Fruit fly (Drosophila melanogaster) whole organism, embryonic: ENCODE measurements around the gene CG42404.

Source experiments
- Asciz ChIP-seq: fragments of 200-800 bp; sonication (Bioruptor generic); optimal IDR thresholded peaks from 2 replicates; lab custom pipeline; 2017; ENCODE audit warnings: missing biosample characterization, mild to moderate bottlenecking, missing genetic modification characterization, missing genetic modification reagents
- CG10366 ChIP-seq: fragments of 200-800 bp; sonication (Bioruptor generic); IDR thresholded peaks from 2 replicates; pipeline ENCODE4 v1.3.6; 2022; ENCODE audit warnings: missing biosample characterization, missing genetic modification characterization
- CG10543 ChIP-seq: fragments of 200-800 bp; sonication (Bioruptor generic); optimal IDR thresholded peaks from 3 replicates; lab custom pipeline; 2017; ENCODE audit warnings: missing biosample characterization, mild to moderate bottlenecking, missing genetic modification characterization, moderate library complexity
- CG10565 ChIP-seq: fragments of 200-800 bp; sonication (Bioruptor generic); optimal IDR thresholded peaks from 3 replicates; lab custom pipeline; 2016; ENCODE audit warnings: missing biosample characterization, mild to moderate bottlenecking, missing genetic modification characterization
- CG12155 ChIP-seq: fragments of 200-800 bp; sonication (Bioruptor generic); optimal IDR thresholded peaks from 3 replicates; lab custom pipeline; 2016; ENCODE audit warnings: missing biosample characterization, missing genetic modification characterization
- CG12219 ChIP-seq: fragments of 200-800 bp; sonication (Bioruptor generic); optimal IDR thresholded peaks from 3 replicates; lab custom pipeline; 2018; ENCODE audit warnings: missing biosample characterization, mild to moderate bottlenecking, missing genetic modification characterization
- CG12299 ChIP-seq: fragments of 200-800 bp; sonication (Bioruptor generic); optimal IDR thresholded peaks from 2 replicates; lab custom pipeline; 2018; ENCODE audit warnings: missing biosample characterization, mild to moderate bottlenecking, missing genetic modification characterization
- CG12769 ChIP-seq: fragments of 200-800 bp; sonication (Bioruptor generic); optimal IDR thresholded peaks from 2 replicates; lab custom pipeline; 2019; ENCODE audit warnings: missing biosample characterization, mild to moderate bottlenecking, missing genetic modification characterization, moderate library complexity
- CG14860 ChIP-seq: fragments of 200-800 bp; sonication (Bioruptor generic); IDR thresholded peaks from 3 replicates; pipeline ENCODE4 v1.3.6; 2022; ENCODE audit warnings: missing biosample characterization, missing genetic modification characterization; ENCODE audit not compliant: partially characterized antibody
- CG1529 ChIP-seq: fragments of 200-800 bp; sonication (Bioruptor generic); optimal IDR thresholded peaks from 3 replicates; lab custom pipeline; 2018; ENCODE audit warnings: missing biosample characterization, missing genetic modification characterization
- CG18476 ChIP-seq: fragments of 200-800 bp; sonication (Bioruptor generic); optimal IDR thresholded peaks from 2 replicates; lab custom pipeline; 2016; ENCODE audit warnings: missing biosample characterization, mild to moderate bottlenecking, missing genetic modification characterization
- CG18599 ChIP-seq: fragments of 200-800 bp; sonication (Bioruptor generic); optimal IDR thresholded peaks from 3 replicates; lab custom pipeline; 2017; ENCODE audit warnings: missing biosample characterization, missing genetic modification characterization, mild to moderate bottlenecking, moderate library complexity, missing genetic modification reagents
- CG18619 ChIP-seq: fragments of 200-800 bp; sonication (Bioruptor generic); optimal IDR thresholded peaks from 3 replicates; lab custom pipeline; 2017; ENCODE audit warnings: missing biosample characterization, mild to moderate bottlenecking, missing genetic modification characterization
- CG3065 ChIP-seq: fragments of 200-800 bp; sonication (Bioruptor generic); optimal IDR thresholded peaks from 2 replicates; lab custom pipeline; 2016; ENCODE audit warnings: missing biosample characterization, missing genetic modification characterization
- CG32767 ChIP-seq: fragments of 200-800 bp; sonication (Bioruptor generic); IDR thresholded peaks from 2 replicates; pipeline ENCODE4 v1.3.6; 2022; ENCODE audit warnings: missing biosample characterization, missing genetic modification characterization
- CG6854 ChIP-seq: fragments of 200-800 bp; sonication (Bioruptor generic); optimal IDR thresholded peaks from 3 replicates; lab custom pipeline; 2017; ENCODE audit warnings: missing biosample characterization, mild to moderate bottlenecking, missing genetic modification characterization
- CG7745 ChIP-seq: fragments of 200-800 bp; sonication (Bioruptor generic); optimal IDR thresholded peaks from 2 replicates; lab custom pipeline; 2018; ENCODE audit warnings: missing biosample characterization, mild to moderate bottlenecking, missing genetic modification characterization, moderate library complexity
- CG8388 ChIP-seq: fragments of 200-800 bp; sonication (Bioruptor generic); optimal IDR thresholded peaks from 2 replicates; lab custom pipeline; 2019; ENCODE audit warnings: missing biosample characterization, mild to moderate bottlenecking, missing genetic modification characterization, moderate library complexity
- CG8924 ChIP-seq: fragments of 200-800 bp; optimal IDR thresholded peaks from 3 replicates; lab custom pipeline; 2019; ENCODE audit warnings: missing biosample characterization, mild to moderate bottlenecking, missing genetic modification characterization, moderate library complexity
- CG9932 ChIP-seq: fragments of 200-800 bp; sonication (Bioruptor generic); IDR thresholded peaks from 2 replicates; pipeline ENCODE4 v1.3.6; 2022; ENCODE audit warnings: missing biosample characterization, missing genetic modification characterization
- Dad ChIP-seq: fragments of 200-800 bp; sonication (Bioruptor generic); optimal IDR thresholded peaks from 3 replicates; lab custom pipeline; 2016; ENCODE audit warnings: missing biosample characterization, missing genetic modification characterization
- Dbx ChIP-seq: fragments of 200-800 bp; sonication (Bioruptor generic); IDR thresholded peaks from 3 replicates; pipeline ENCODE4 v1.3.6; 2022; ENCODE audit warnings: missing biosample characterization, missing genetic modification characterization
- Doc2 ChIP-seq: fragments of 200-800 bp; sonication (Bioruptor generic); IDR thresholded peaks from 2 replicates; pipeline ENCODE4 v1.3.6; 2022; ENCODE audit warnings: missing biosample characterization, missing genetic modification characterization
- Elba2 ChIP-seq: fragments of 200-800 bp; sonication (Bioruptor generic); optimal IDR thresholded peaks from 3 replicates; lab custom pipeline; 2016; ENCODE audit warnings: missing biosample characterization, missing genetic modification characterization
- Ets65A ChIP-seq: fragments of 200-800 bp; sonication (Bioruptor generic); peaks from one replicate; lab custom pipeline; 2016; ENCODE audit warnings: missing biosample characterization, missing genetic modification characterization
- HLH3B ChIP-seq: fragments of 200-800 bp; sonication (Bioruptor generic); IDR thresholded peaks from 2 replicates; pipeline ENCODE4 v1.3.6; 2022; ENCODE audit warnings: missing biosample characterization, missing genetic modification characterization
- HLH4C ChIP-seq: fragments of 200-800 bp; sonication (Bioruptor generic); IDR thresholded peaks from 3 replicates; pipeline ENCODE4 v1.3.6; 2022; ENCODE audit warnings: missing biosample characterization, missing genetic modification characterization; ENCODE audit not compliant: partially characterized antibody
- MBD-R2 ChIP-seq: fragments of 200-800 bp; sonication (Bioruptor generic); IDR thresholded peaks from 2 replicates; pipeline ENCODE4 v1.3.6; 2022; ENCODE audit warnings: missing biosample characterization, missing genetic modification characterization
- Rx ChIP-seq: fragments of 200-800 bp; sonication (Bioruptor generic); IDR thresholded peaks from 2 replicates; pipeline ENCODE4 v1.3.6; 2022; ENCODE audit warnings: missing biosample characterization, missing genetic modification characterization
- TFAM ChIP-seq: fragments of 200-800 bp; sonication (Bioruptor generic); optimal IDR thresholded peaks from 2 replicates; lab custom pipeline; 2017; ENCODE audit warnings: missing biosample characterization, missing genetic modification characterization, inconsistent platforms
- Xrp1 ChIP-seq: fragments of 200-800 bp; sonication (Bioruptor generic); IDR thresholded peaks from 2 replicates; pipeline ENCODE4 v1.3.6; 2022; ENCODE audit warnings: missing biosample characterization, missing genetic modification characterization
- bbx ChIP-seq: fragments of 200-800 bp; sonication (Bioruptor generic); IDR thresholded peaks from 2 replicates; pipeline ENCODE4 v1.3.6; 2022; ENCODE audit warnings: missing biosample characterization, missing genetic modification characterization; ENCODE audit not compliant: partially characterized antibody
- da ChIP-seq: fragments of 200-800 bp; sonication (Bioruptor generic); optimal IDR thresholded peaks from 2 replicates; lab custom pipeline; 2016; ENCODE audit warnings: missing biosample characterization, missing genetic modification characterization
- dimm ChIP-seq: fragments of 200-800 bp; sonication (Bioruptor generic); IDR thresholded peaks from 2 replicates; pipeline ENCODE4 v1.3.6; 2022; ENCODE audit warnings: missing biosample characterization, missing genetic modification characterization
- exex ChIP-seq: fragments of 200-800 bp; sonication (Bioruptor generic); optimal IDR thresholded peaks from 4 replicates; lab custom pipeline; 2018; ENCODE audit warnings: missing biosample characterization, mild to moderate bottlenecking, missing genetic modification characterization, moderate library complexity
- eyg ChIP-seq: fragments of 200-800 bp; sonication (Bioruptor generic); optimal IDR thresholded peaks from 3 replicates; lab custom pipeline; 2016; ENCODE audit warnings: missing biosample characterization, missing genetic modification characterization
- grau ChIP-seq: fragments of 200-800 bp; optimal IDR thresholded peaks from 3 replicates; lab custom pipeline; 2019; ENCODE audit warnings: missing biosample characterization, mild to moderate bottlenecking, missing genetic modification characterization, moderate library complexity
- hb ChIP-seq: fragments of 200-800 bp; sonication (Bioruptor generic); IDR thresholded peaks from 3 replicates; pipeline ENCODE4 v1.3.6; 2022; ENCODE audit warnings: missing biosample characterization, missing genetic modification characterization; ENCODE audit not compliant: partially characterized antibody
- ind ChIP-seq: fragments of 200-800 bp; sonication (Bioruptor generic); optimal IDR thresholded peaks from 3 replicates; lab custom pipeline; 2016; ENCODE audit warnings: missing biosample characterization, missing genetic modification characterization
- lab ChIP-seq: fragments of 200-800 bp; sonication (Bioruptor generic); optimal IDR thresholded peaks from 3 replicates; lab custom pipeline; 2017; ENCODE audit warnings: missing biosample characterization, missing genetic modification characterization, mild to moderate bottlenecking, moderate library complexity, missing genetic modification reagents
- luna ChIP-seq: fragments of 200-800 bp; sonication (Bioruptor generic); optimal IDR thresholded peaks from 2 replicates; lab custom pipeline; 2016; ENCODE audit warnings: missing biosample characterization, missing genetic modification characterization
- otp ChIP-seq: fragments of 200-800 bp; sonication (Bioruptor generic); IDR thresholded peaks from 3 replicates; pipeline ENCODE4, ENCODE4 v1.3.6; 2022; ENCODE audit warnings: missing biosample characterization, missing genetic modification characterization
- pfk ChIP-seq: fragments of 200-800 bp; sonication (Bioruptor generic); optimal IDR thresholded peaks from 2 replicates; lab custom pipeline; 2018; ENCODE audit warnings: missing biosample characterization, mild to moderate bottlenecking, missing genetic modification characterization, moderate library complexity
- pho ChIP-seq: fragments of 200-800 bp; sonication (Bioruptor generic); optimal IDR thresholded peaks from 2 replicates; lab custom pipeline; 2016; ENCODE audit warnings: missing biosample characterization, missing genetic modification characterization
- pita ChIP-seq: fragments of 200-800 bp; sonication (Bioruptor generic); optimal IDR thresholded peaks from 2 replicates; lab custom pipeline; 2017; ENCODE audit warnings: missing biosample characterization, mild to moderate bottlenecking, missing genetic modification characterization
- rib ChIP-seq: fragments of 200-800 bp; sonication (Bioruptor generic); IDR thresholded peaks from 2 replicates; pipeline ENCODE4 v1.3.6; 2022; ENCODE audit warnings: missing biosample characterization, missing genetic modification characterization
- sim ChIP-seq: fragments of 200-800 bp; sonication (Bioruptor generic); IDR thresholded peaks from 2 replicates; pipeline ENCODE4 v1.3.6; 2022; ENCODE audit warnings: missing biosample characterization, missing genetic modification characterization
- sima ChIP-seq: fragments of 200-800 bp; sonication (Bioruptor generic); optimal IDR thresholded peaks from 2 replicates; lab custom pipeline; 2016; ENCODE audit warnings: missing biosample characterization, missing genetic modification characterization
- so ChIP-seq: fragments of 200-800 bp; sonication (Bioruptor generic); IDR thresholded peaks from 3 replicates; pipeline ENCODE4 v1.3.6; 2022; ENCODE audit warnings: missing biosample characterization, missing genetic modification characterization
- sqz ChIP-seq: fragments of 200-800 bp; sonication (Bioruptor generic); optimal IDR thresholded peaks from 3 replicates; lab custom pipeline; 2018; ENCODE audit warnings: missing biosample characterization, mild to moderate bottlenecking, missing genetic modification characterization
- toy ChIP-seq: fragments of 200-800 bp; sonication (Bioruptor generic); IDR thresholded peaks from 2 replicates; pipeline ENCODE4 v1.3.6; 2022; ENCODE audit warnings: missing biosample characterization, missing genetic modification characterization
- wor ChIP-seq: fragments of 200-800 bp; sonication (Bioruptor generic); IDR thresholded peaks from 2 replicates; pipeline ENCODE4 v1.3.6; 2022; ENCODE audit warnings: missing biosample characterization, missing genetic modification characterization

Gene CG42404

DNA sequence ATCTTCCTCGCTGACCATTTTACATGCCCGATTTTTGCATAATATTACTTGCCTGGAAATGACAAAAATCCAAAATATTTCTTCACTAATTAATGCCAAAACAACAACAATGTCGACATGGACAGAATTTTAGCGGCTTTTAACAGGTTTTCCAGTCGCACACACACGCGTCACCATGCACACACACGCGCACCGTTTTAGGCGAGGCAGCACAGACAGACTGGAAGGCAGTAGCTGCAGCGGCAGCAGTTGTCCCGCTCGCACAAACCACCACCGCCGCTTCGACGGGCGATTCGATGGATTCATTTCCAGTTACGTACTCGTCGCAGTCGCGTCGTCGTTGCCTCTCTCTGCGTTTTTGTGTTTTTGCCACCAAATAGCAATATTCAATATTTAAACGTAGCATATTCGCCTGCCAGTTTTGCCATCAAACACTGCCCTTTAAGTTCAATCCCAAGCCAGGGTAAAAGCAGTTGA, 40.8 kb downstream of the CG42404 start, which contains the start of gene CG45218 (continued):
- TF ChIP-seq CG8924 (tag; lab: Kevin White, UChicago) (peak; percentile 42), Ets65A (GFP tag; lab: Kevin White, UChicago) (no peak), CG10366 (no peak), so (GFP tag; lab: Robert Waterston, UW) (no peak), CG10565 (no peak), Elba2 (no peak), hb (GFP tag; lab: Robert Waterston, UW) (no peak), pho (GFP tag; lab: Kevin White, UChicago) (no peak), sima (GFP tag; lab: Kevin White, UChicago) (no peak), eyg (GFP tag; lab: Kevin White, UChicago) (no peak), CG3065 (no peak), exex (tag; lab: Kevin White, UChicago) (peak; percentile 92), sim (GFP tag; lab: Robert Waterston, UW) (no peak), CG32767 (GFP tag; lab: Robert Waterston, UW) (no peak), rib (GFP tag; lab: Robert Waterston, UW) (no peak), CG8388 (GFP tag; lab: Kevin White, UChicago) (no peak), ind (no peak), Rx (GFP tag; lab: Robert Waterston, UW) (no peak), TFAM (GFP tag; lab: Kevin White, UChicago) (no peak), CG7745 (tag; lab: Kevin White, UChicago) (peak; percentile 18), sqz (GFP tag; lab: Kevin White, UChicago) (no peak), luna (GFP tag; lab: Kevin White, UChicago) (no peak), bbx (no peak), CG12769 (tag; lab: Kevin White, UChicago) (peak; percentile 51), wor (GFP tag; lab: Robert Waterston, UW) (no peak), Asciz (GFP tag; lab: Kevin White, UChicago) (no peak), HLH3B (no peak), toy (GFP tag; lab: Robert Waterston, UW) (no peak), otp (GFP tag; lab: Robert Waterston, UW) (no peak), CG9932 (GFP tag; lab: Robert Waterston, UW) (no peak), Dbx (GFP tag; lab: Robert Waterston, UW) (no peak), Dad (no peak), CG10543 (GFP tag; lab: Kevin White, UChicago) (peak; percentile 39), CG6854 (GFP tag; lab: Kevin White, UChicago) (no peak), CG18599 (GFP tag; lab: Kevin White, UChicago) (peak; percentile 54), pfk (GFP tag; lab: Kevin White, UChicago) (peak; percentile 13), CG12299 (tag; lab: Kevin White, UChicago) (no peak), da (no peak), pita (no peak), Xrp1 (GFP tag; lab: Robert Waterston, UW) (no peak), HLH4C (no peak), CG12155 (GFP tag; lab: Kevin White, UChicago) (peak; percentile 71), CG14860 (GFP tag; lab: Robert Waterston, UW) (no peak), grau (peak; percentile 5), Doc2 (GFP tag; lab: Robert Waterston, UW) (no peak), CG1529 (GFP tag; lab: Kevin White, UChicago) (no peak), dimm (GFP tag; lab: Robert Waterston, UW) (no peak), CG18619 (GFP tag; lab: Kevin White, UChicago) (no peak), CG18476 (GFP tag; lab: Kevin White, UChicago) (no peak), MBD-R2 (GFP tag; lab: Robert Waterston, UW) (no peak), CG12219 (no peak), lab (GFP tag; lab: Kevin White, UChicago) (peak; percentile 39)
